Worm (Caenorhabditis elegans) whole organism, L1 larva: ENCODE measurements around the gene mltn-10.
A peak's percentile ranks its signal among the peaks of the same experiment; 100 is the strongest.

ENCODE experiments used
- C04F5.9 ChIP-seq: sonication (generic microtip); optimal IDR thresholded peaks from 2 replicates; lab custom pipeline; 2016; ENCODE audit warnings: missing genetic modification characterization, missing compliant biosample characterization
- C34B4.2 ChIP-seq: sonication (generic microtip); optimal IDR thresholded peaks from 2 replicates; lab custom pipeline; 2017; ENCODE audit warnings: mild to moderate bottlenecking, missing genetic modification characterization, missing compliant biosample characterization
- aha-1 ChIP-seq: fragments of 150-350 bp; optimal IDR thresholded peaks from 2 replicates; lab custom pipeline; 2014; ENCODE audit warnings: missing biosample characterization, missing genetic modification characterization
- alr-1 ChIP-seq: fragments of 200-800 bp; sonication (Bioruptor generic); optimal IDR thresholded peaks from 2 replicates; lab custom pipeline; 2018; ENCODE audit warnings: borderline replicate concordance, mild to moderate bottlenecking, missing genetic modification characterization, missing compliant biosample characterization
- blmp-1 ChIP-seq: fragments of 150-350 bp; optimal IDR thresholded peaks from 2 replicates; lab custom pipeline; 2014; ENCODE audit warnings: missing biosample characterization, missing genetic modification characterization
- ceh-63 ChIP-seq: fragments of 200-800 bp; sonication (Bioruptor generic); optimal IDR thresholded peaks from 2 replicates; lab custom pipeline; 2018; ENCODE audit warnings: mild to moderate bottlenecking, missing genetic modification characterization, missing compliant biosample characterization
- ceh-8 ChIP-seq: fragments of 200-800 bp; sonication (Bioruptor generic); optimal IDR thresholded peaks from 2 replicates; lab custom pipeline; 2018; ENCODE audit warnings: mild to moderate bottlenecking, missing genetic modification characterization, moderate library complexity, missing compliant biosample characterization
- ceh-90 ChIP-seq: sonication (generic microtip); optimal IDR thresholded peaks from 2 replicates; lab custom pipeline; 2016; ENCODE audit warnings: missing genetic modification characterization, missing compliant biosample characterization
- elt-3 ChIP-seq, 6 experiments: fragments of 150-350 bp in 1 of 6; sonication (generic microtip); optimal IDR thresholded peaks; 2 replicates each; lab custom pipeline; 2017 to 2018; ENCODE audit warnings: missing biosample characterization in 6 of 6, missing genetic modification characterization in 6 of 6, inconsistent platforms in 1 of 6
- fkh-10 ChIP-seq: sonication (generic microtip); optimal IDR thresholded peaks from 2 replicates; lab custom pipeline; 2017; ENCODE audit warnings: missing biosample characterization, missing genetic modification reagents, missing genetic modification characterization
- fkh-4 ChIP-seq: sonication (generic microtip); optimal IDR thresholded peaks from 2 replicates; lab custom pipeline; 2016; ENCODE audit warnings: missing compliant biosample characterization, missing genetic modification characterization, borderline replicate concordance
- hlh-4 ChIP-seq: sonication (generic microtip); optimal IDR thresholded peaks from 2 replicates; lab custom pipeline; 2016; ENCODE audit warnings: mild to moderate bottlenecking, missing genetic modification characterization, missing compliant biosample characterization
- irx-1 ChIP-seq: sonication (generic microtip); optimal IDR thresholded peaks from 2 replicates; lab custom pipeline; 2016; ENCODE audit warnings: missing genetic modification characterization, missing compliant biosample characterization
- isw-1 ChIP-seq: fragments of 200-800 bp; sonication (Bioruptor generic); IDR thresholded peaks from 2 replicates; pipeline ENCODE4 v1.3.6; 2022; ENCODE audit warnings: missing genetic modification characterization, missing compliant biosample characterization
- lin-14 ChIP-seq: fragments of 200-800 bp; sonication (Bioruptor generic); optimal IDR thresholded peaks from 2 replicates; lab custom pipeline; 2018; ENCODE audit warnings: mild to moderate bottlenecking, missing genetic modification characterization, moderate library complexity, missing compliant biosample characterization
- lin-35 ChIP-seq, 2 experiments: fragments of 150-350 bp; optimal IDR thresholded peaks; 2 replicates each; lab custom pipeline; 2014; ENCODE audit warnings: missing biosample characterization in 2 of 2, missing genetic modification characterization in 2 of 2, missing genetic modification reagents in 2 of 2
- lin-39 ChIP-seq: fragments of 150-350 bp; optimal IDR thresholded peaks from 2 replicates; lab custom pipeline; 2014; ENCODE audit warnings: missing biosample characterization, missing genetic modification reagents, missing genetic modification characterization
- lir-3 ChIP-seq: sonication (generic microtip); optimal IDR thresholded peaks from 2 replicates; lab custom pipeline; 2016; ENCODE audit warnings: mild to moderate bottlenecking, missing genetic modification characterization, moderate library complexity, missing compliant biosample characterization; ENCODE audit not compliant: poor library complexity
- lsy-2 ChIP-seq, 2 experiments: fragments of 150-350 bp; optimal IDR thresholded peaks; 2 replicates each; lab custom pipeline; 2014; ENCODE audit warnings: missing biosample characterization in 2 of 2, missing genetic modification characterization in 2 of 2
- mab-9 ChIP-seq: fragments of 200-800 bp; sonication (Bioruptor generic); IDR thresholded peaks from 2 replicates; pipeline ENCODE4 v1.3.6; 2022; ENCODE audit warnings: missing genetic modification reagents, missing genetic modification characterization, missing compliant biosample characterization
- mdl-1 ChIP-seq, 2 experiments: fragments of 150-350 bp; optimal IDR thresholded peaks; 2 replicates each; lab custom pipeline; 2014 to 2017; ENCODE audit warnings: missing biosample characterization in 2 of 2, missing genetic modification characterization in 2 of 2, inconsistent platforms in 1 of 2
- mep-1 ChIP-seq: fragments of 150-350 bp; optimal IDR thresholded peaks from 2 replicates; lab custom pipeline; 2014; ENCODE audit warnings: missing biosample characterization, missing genetic modification characterization
- nhr-11 ChIP-seq: fragments of 150-350 bp; optimal IDR thresholded peaks from 2 replicates; lab custom pipeline; 2014; ENCODE audit warnings: missing biosample characterization, missing genetic modification characterization
- nhr-12 ChIP-seq: sonication (generic microtip); optimal IDR thresholded peaks from 2 replicates; lab custom pipeline; 2017; ENCODE audit warnings: missing biosample characterization, missing genetic modification characterization
- nhr-237 ChIP-seq: fragments of 150-350 bp; optimal IDR thresholded peaks from 2 replicates; lab custom pipeline; 2014; ENCODE audit warnings: missing biosample characterization, missing genetic modification characterization
- nhr-47 ChIP-seq: sonication (generic microtip); optimal IDR thresholded peaks from 2 replicates; lab custom pipeline; 2016; ENCODE audit warnings: mild to moderate bottlenecking, missing genetic modification characterization, moderate library complexity, missing compliant biosample characterization
- nhr-76 ChIP-seq: sonication (generic microtip); optimal IDR thresholded peaks from 2 replicates; lab custom pipeline; 2017; ENCODE audit warnings: missing biosample characterization, missing genetic modification characterization
- nhr-84 ChIP-seq: sonication (generic microtip); optimal IDR thresholded peaks from 2 replicates; lab custom pipeline; 2017; ENCODE audit warnings: missing biosample characterization, missing genetic modification characterization
- pag-3 ChIP-seq: sonication (generic microtip); optimal IDR thresholded peaks from 2 replicates; lab custom pipeline; 2017; ENCODE audit warnings: missing genetic modification characterization, mild to moderate bottlenecking, missing compliant biosample characterization, antibody characterized with exemption, borderline replicate concordance; ENCODE audit not compliant: insufficient read depth
- pax-3 ChIP-seq: fragments of 200-800 bp; sonication (Bioruptor generic); optimal IDR thresholded peaks from 2 replicates; lab custom pipeline; 2018; ENCODE audit warnings: mild to moderate bottlenecking, missing genetic modification characterization, moderate library complexity, missing compliant biosample characterization
- skn-1 ChIP-seq: fragments of 150-350 bp; optimal IDR thresholded peaks from 2 replicates; lab custom pipeline; 2014; ENCODE audit warnings: missing biosample characterization, missing genetic modification characterization
- snpc-4 ChIP-seq: fragments of 150-350 bp; optimal IDR thresholded peaks from 2 replicates; lab custom pipeline; 2014; ENCODE audit warnings: missing biosample characterization, missing genetic modification characterization
- snu-23 ChIP-seq: sonication (generic microtip); optimal IDR thresholded peaks from 2 replicates; lab custom pipeline; 2016; ENCODE audit warnings: missing genetic modification characterization, missing compliant biosample characterization
- sptf-1 ChIP-seq: fragments of 150-350 bp; optimal IDR thresholded peaks from 2 replicates; lab custom pipeline; 2014; ENCODE audit warnings: missing biosample characterization, missing genetic modification characterization
- swsn-7 ChIP-seq: sonication (generic microtip); optimal IDR thresholded peaks from 2 replicates; lab custom pipeline; 2016; ENCODE audit warnings: missing genetic modification characterization, missing compliant biosample characterization
- tlp-1 ChIP-seq: fragments of 150-350 bp; optimal IDR thresholded peaks from 2 replicates; lab custom pipeline; 2014; ENCODE audit warnings: missing biosample characterization, missing genetic modification characterization
- unc-130 ChIP-seq: fragments of 150-350 bp; optimal IDR thresholded peaks from 2 replicates; lab custom pipeline; 2017; ENCODE audit warnings: missing biosample characterization, missing genetic modification characterization, inconsistent platforms
- unc-30 ChIP-seq: sonication (generic microtip); optimal IDR thresholded peaks from 2 replicates; lab custom pipeline; 2017; ENCODE audit warnings: missing biosample characterization, missing genetic modification characterization
- unc-98 ChIP-seq: fragments of 200-800 bp; sonication (Bioruptor generic); IDR thresholded peaks from 2 replicates; pipeline ENCODE4 v1.3.6; 2022; ENCODE audit warnings: missing genetic modification characterization, missing compliant biosample characterization
- vab-15 ChIP-seq: sonication (generic microtip); optimal IDR thresholded peaks from 2 replicates; lab custom pipeline; 2017; ENCODE audit warnings: missing genotype, mild to moderate bottlenecking, missing genetic modification characterization, missing compliant biosample characterization
- zag-1 ChIP-seq: fragments of 150-350 bp; optimal IDR thresholded peaks from 2 replicates; lab custom pipeline; 2014; ENCODE audit warnings: missing biosample characterization, missing genetic modification characterization
- zip-4 ChIP-seq: fragments of 200-800 bp; sonication (Bioruptor generic); optimal IDR thresholded peaks from 2 replicates; lab custom pipeline; 2018; ENCODE audit warnings: mild to moderate bottlenecking, missing genetic modification characterization, moderate library complexity, missing compliant biosample characterization
- ztf-4 ChIP-seq: fragments of 150-350 bp; optimal IDR thresholded peaks from 2 replicates; lab custom pipeline; 2014; ENCODE audit warnings: missing biosample characterization, missing genetic modification characterization

Gene mltn-10

DNA sequence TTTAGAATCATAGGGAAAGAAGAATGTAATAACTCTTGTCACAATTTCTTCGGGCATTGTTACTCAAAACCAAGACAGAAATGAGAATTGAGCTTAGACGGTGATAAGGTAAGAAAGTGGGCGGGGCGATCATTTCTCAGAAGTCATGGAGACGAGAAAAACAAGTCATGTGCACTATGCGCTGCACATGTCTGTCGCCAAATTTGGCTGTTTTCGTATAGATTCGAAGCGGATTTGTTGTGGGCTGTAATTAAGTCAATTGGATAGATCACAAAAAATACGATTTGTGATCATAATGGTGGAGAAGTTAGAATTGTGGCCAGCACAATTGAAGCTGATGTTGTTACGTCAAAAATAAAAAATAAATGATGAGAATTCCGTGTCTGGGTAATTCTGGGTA lies 31.2 kb upstream of the mltn-10 start, which contains the start of gene C01G12.7 (continued):
- TF ChIP-seq tlp-1 (tag; lab: Kevin White, UChicago) (no peak), nhr-12 (tag; lab: Kevin White, UChicago) (no peak), elt-3 (tag; optimal IDR thresholded peaks at IDR 0.05; lab: Kevin White, UChicago) (no peak), swsn-7 (tag; lab: Kevin White, UChicago) (peak; percentile 18), lsy-2 (tag; optimal IDR thresholded peaks at IDR 0.05; lab: Kevin White, UChicago) (no peak), unc-30 (tag; lab: Kevin White, UChicago) (no peak), mep-1 (tag; lab: Kevin White, UChicago) (no peak), fkh-4 (tag; lab: Kevin White, UChicago) (no peak), nhr-237 (tag; lab: Kevin White, UChicago) (no peak), blmp-1 (tag; lab: Kevin White, UChicago) (no peak), pax-3 (tag; lab: Kevin White, UChicago) (no peak), lin-39 (tag; lab: Kevin White, UChicago) (no peak), vab-15 (tag; lab: Kevin White, UChicago) (no peak), irx-1 (tag; lab: Kevin White, UChicago) (no peak), ceh-63 (GFP tag; lab: Kevin White, UChicago) (no peak), mab-9 (GFP tag; lab: Robert Waterston, UW) (no peak), lin-35 (GFP tag; optimal IDR thresholded peaks at IDR 0.05; lab: Kevin White, UChicago) (no peak)

DNA sequence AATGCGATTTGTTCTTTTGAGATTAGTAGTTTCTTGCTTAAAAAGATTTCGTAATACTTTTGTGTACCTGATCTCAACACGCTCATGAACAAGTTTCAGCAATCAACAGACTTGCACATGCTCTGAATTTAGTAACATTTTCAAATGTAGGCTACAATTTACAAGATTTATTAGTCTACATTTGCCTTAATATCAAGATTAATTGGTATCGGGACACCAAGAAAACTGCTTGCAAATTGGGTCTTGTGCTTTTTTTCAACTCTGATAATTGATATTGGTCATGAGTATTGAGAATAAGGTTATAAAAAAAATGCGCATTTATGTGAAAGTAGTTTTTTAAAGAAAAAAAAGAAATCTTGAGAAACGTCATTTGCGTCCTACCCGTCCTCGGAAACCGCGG lies 30.2 kb upstream of the mltn-10 start:
- no peak for TF ChIP-seq pag-3 (tag; lab: Kevin White, UChicago)
- TF ChIP-seq alr-1 (tag; lab: Kevin White, UChicago), result no peak
- no peak for TF ChIP-seq snpc-4 (tag; lab: Kevin White, UChicago)
- TF ChIP-seq snu-23 (GFP tag; lab: Kevin White, UChicago), result no peak
- no peak for TF ChIP-seq nhr-84 (tag; lab: Kevin White, UChicago)
- no peak for TF ChIP-seq irx-1 (tag; lab: Kevin White, UChicago)
- no peak for TF ChIP-seq skn-1 (tag; lab: Kevin White, UChicago)
- peak; percentile 38 for TF ChIP-seq nhr-11 (tag; lab: Kevin White, UChicago)
- peak; percentile 37 for TF ChIP-seq lin-14 (GFP tag; lab: Kevin White, UChicago)
- no peak for TF ChIP-seq ztf-4 (tag; lab: Kevin White, UChicago)
- TF ChIP-seq swsn-7 (tag; lab: Kevin White, UChicago), result no peak
- no peak for TF ChIP-seq isw-1
- no peak for TF ChIP-seq ceh-90 (tag; lab: Kevin White, UChicago)
- no peak for TF ChIP-seq C04F5.9 (tag; lab: Kevin White, UChicago)
- TF ChIP-seq mdl-1 (tag; optimal IDR thresholded peaks at IDR 0.05; lab: Kevin White, UChicago), result no peak

DNA sequence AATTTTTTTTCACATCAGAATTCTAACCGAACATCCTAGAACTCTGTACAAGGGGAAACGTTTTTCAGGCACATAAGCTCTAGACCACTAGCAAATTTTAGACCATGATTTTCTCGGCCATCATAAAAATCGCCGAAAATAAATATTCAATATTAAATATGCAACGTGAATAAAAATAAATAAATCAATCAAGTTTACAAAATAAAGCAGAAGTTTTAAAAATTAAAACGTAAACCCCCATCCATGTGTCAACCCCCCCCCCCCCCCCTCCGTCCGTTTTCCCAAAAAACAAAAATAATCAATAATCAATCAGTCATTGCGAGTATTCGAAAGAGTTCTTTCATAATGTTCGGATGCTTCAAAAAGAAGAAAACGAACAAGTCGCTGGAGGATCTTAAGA lies 29.6 kb upstream of the mltn-10 start, which contains the start of gene catp-4:
Gene catp-4 (plus strand): TSS at position 301 of the 400 bp plus-strand sequence.
- no peak for TF ChIP-seq fkh-10 (GFP tag; lab: Kevin White, UChicago)
- TF ChIP-seq lin-39 (tag; lab: Kevin White, UChicago), result no peak
- TF ChIP-seq lir-3, result no peak
- TF ChIP-seq ceh-8 (GFP tag; lab: Kevin White, UChicago), result no peak
- TF ChIP-seq unc-98 (GFP tag; lab: Robert Waterston, UW), result no peak
- no peak for TF ChIP-seq zag-1 (tag; lab: Kevin White, UChicago)
- no peak for TF ChIP-seq unc-130 (tag; lab: Kevin White, UChicago)
- no peak for TF ChIP-seq aha-1 (tag; lab: Kevin White, UChicago)
- TF ChIP-seq C34B4.2 (tag; lab: Kevin White, UChicago), result no peak
- TF ChIP-seq nhr-76 (tag; lab: Kevin White, UChicago), result no peak
- no peak for TF ChIP-seq nhr-47 (tag; lab: Kevin White, UChicago)
- TF ChIP-seq hlh-4 (tag; lab: Kevin White, UChicago), result no peak
- no peak for TF ChIP-seq tlp-1 (tag; lab: Kevin White, UChicago)
- no peak for TF ChIP-seq sptf-1 (tag; lab: Kevin White, UChicago)
- no peak for TF ChIP-seq zip-4 (GFP tag; lab: Kevin White, UChicago)
- TF ChIP-seq lin-14 (GFP tag; lab: Kevin White, UChicago), result no peak
- no peak for TF ChIP-seq snu-23 (GFP tag; lab: Kevin White, UChicago)
- TF ChIP-seq snpc-4 (tag; lab: Kevin White, UChicago), result no peak
- TF ChIP-seq, all 84 proteins: peak for 0
